Worm (Caenorhabditis elegans) whole organism, L3 larva: Measurements from ENCODE around the gene F37C4.6.

Experiments used
- R02D3.7 ChIP-seq: fragments of 150-350 bp; optimal IDR thresholded peaks from 2 replicates; lab custom pipeline; 2014; ENCODE audit warnings: missing biosample characterization, missing genetic modification characterization
- ZK546.5 ChIP-seq: sonication (generic microtip); optimal IDR thresholded peaks from 2 replicates; lab custom pipeline; 2017; ENCODE audit warnings: missing biosample characterization, missing genetic modification characterization
- aly-2 ChIP-seq: fragments of 150-350 bp; optimal IDR thresholded peaks from 2 replicates; lab custom pipeline; 2014; ENCODE audit warnings: missing biosample characterization, missing genetic modification characterization
- ceh-16 ChIP-seq: sonication (generic microtip); optimal IDR thresholded peaks from 2 replicates; lab custom pipeline; 2017; ENCODE audit warnings: missing biosample characterization, missing genetic modification characterization
- ceh-82 ChIP-seq: fragments of 150-350 bp; optimal IDR thresholded peaks from 2 replicates; lab custom pipeline; 2014; ENCODE audit warnings: missing biosample characterization, missing genetic modification characterization
- ceh-9 ChIP-seq: sonication (generic microtip); optimal IDR thresholded peaks from 2 replicates; lab custom pipeline; 2018; ENCODE audit warnings: missing biosample characterization, missing genetic modification characterization
- daf-12 ChIP-seq: fragments of 150-350 bp; optimal IDR thresholded peaks from 2 replicates; lab custom pipeline; 2014; ENCODE audit warnings: missing biosample characterization, missing genetic modification reagents, missing genetic modification characterization
- egl-27 ChIP-seq: sonication (generic microtip); optimal IDR thresholded peaks from 4 replicates; lab custom pipeline; 2017; ENCODE audit warnings: missing biosample characterization, missing genetic modification reagents, missing genetic modification characterization
- elt-1 ChIP-seq: fragments of 150-350 bp; optimal IDR thresholded peaks from 2 replicates; lab custom pipeline; 2014; ENCODE audit warnings: missing biosample characterization, missing genetic modification characterization
- elt-2 ChIP-seq: sonication (generic microtip); optimal IDR thresholded peaks from 2 replicates; lab custom pipeline; 2016; ENCODE audit warnings: missing genetic modification reagents, mild to moderate bottlenecking, missing genetic modification characterization, missing compliant biosample characterization
- eor-1 ChIP-seq, 2 experiments: fragments of 150-350 bp; optimal IDR thresholded peaks; 2 replicates each; lab custom pipeline; 2014 to 2018; ENCODE audit warnings: missing biosample characterization in 2 of 2, missing genetic modification characterization in 2 of 2
- fkh-10 ChIP-seq: sonication (generic microtip); optimal IDR thresholded peaks from 2 replicates; lab custom pipeline; 2017; ENCODE audit warnings: missing biosample characterization, missing genetic modification reagents, missing genetic modification characterization
- fkh-2 ChIP-seq: fragments of 150-350 bp; optimal IDR thresholded peaks from 2 replicates; lab custom pipeline; 2014; ENCODE audit warnings: missing biosample characterization, missing genetic modification reagents, missing genetic modification characterization
- fos-1 ChIP-seq: fragments of 150-350 bp; optimal IDR thresholded peaks from 2 replicates; lab custom pipeline; 2014; ENCODE audit warnings: missing biosample characterization, missing genetic modification characterization
- hmg-11 ChIP-seq: sonication (generic microtip); optimal IDR thresholded peaks from 2 replicates; lab custom pipeline; 2016; ENCODE audit warnings: missing genetic modification characterization, missing compliant biosample characterization
- jun-1 ChIP-seq: fragments of 150-350 bp; optimal IDR thresholded peaks from 2 replicates; lab custom pipeline; 2014; ENCODE audit warnings: missing biosample characterization, missing genetic modification reagents, missing genetic modification characterization
- lin-15B ChIP-seq: fragments of 150-350 bp; optimal IDR thresholded peaks from 2 replicates; lab custom pipeline; 2014; ENCODE audit warnings: missing biosample characterization, missing genetic modification characterization
- lin-39 ChIP-seq: fragments of 150-350 bp; optimal IDR thresholded peaks from 2 replicates; lab custom pipeline; 2018; ENCODE audit warnings: missing biosample characterization, missing genetic modification reagents, missing genetic modification characterization
- lsy-12 ChIP-seq: sonication (generic microtip); optimal IDR thresholded peaks from 2 replicates; lab custom pipeline; 2016; ENCODE audit warnings: mild to moderate bottlenecking, missing genetic modification characterization, missing compliant biosample characterization
- mdl-1 ChIP-seq: fragments of 150-350 bp; optimal IDR thresholded peaks from 2 replicates; lab custom pipeline; 2014; ENCODE audit warnings: missing biosample characterization, missing genetic modification characterization
- nhr-11 ChIP-seq: fragments of 150-350 bp; optimal IDR thresholded peaks from 2 replicates; lab custom pipeline; 2014; ENCODE audit warnings: missing biosample characterization, missing genetic modification characterization
- nhr-23 ChIP-seq: fragments of 150-350 bp; optimal IDR thresholded peaks from 2 replicates; lab custom pipeline; 2014; ENCODE audit warnings: missing biosample characterization, missing genetic modification reagents, missing genetic modification characterization
- nhr-25 ChIP-seq: sonication (generic microtip); optimal IDR thresholded peaks from 2 replicates; lab custom pipeline; 2017; ENCODE audit warnings: missing biosample characterization, missing genetic modification characterization
- nhr-28 ChIP-seq: fragments of 150-350 bp; optimal IDR thresholded peaks from 2 replicates; lab custom pipeline; 2014; ENCODE audit warnings: missing biosample characterization, missing genetic modification characterization
- nhr-43 ChIP-seq: sonication (generic microtip); optimal IDR thresholded peaks from 2 replicates; lab custom pipeline; 2016; ENCODE audit warnings: mild to moderate bottlenecking, missing genetic modification characterization, missing compliant biosample characterization; ENCODE audit not compliant: poor library complexity, severe bottlenecking
- nhr-67 ChIP-seq: fragments of 150-350 bp; optimal IDR thresholded peaks from 2 replicates; lab custom pipeline; 2014; ENCODE audit warnings: missing biosample characterization, missing genetic modification characterization
- nhr-76 ChIP-seq: fragments of 150-350 bp; sonication (generic microtip); optimal IDR thresholded peaks from 5 replicates; lab custom pipeline; 2014; ENCODE audit warnings: missing biosample characterization, missing genetic modification characterization
- nhr-77 ChIP-seq: fragments of 150-350 bp; optimal IDR thresholded peaks from 2 replicates; lab custom pipeline; 2014; ENCODE audit warnings: missing biosample characterization, missing genetic modification characterization
- pha-4 ChIP-seq: fragments of 150-350 bp; optimal IDR thresholded peaks from 2 replicates; lab custom pipeline; 2014; ENCODE audit warnings: missing biosample characterization, missing genetic modification reagents, missing genetic modification characterization
- pqm-1 ChIP-seq: fragments of 150-350 bp; optimal IDR thresholded peaks from 2 replicates; lab custom pipeline; 2017; ENCODE audit warnings: missing biosample characterization, missing genetic modification characterization, inconsistent platforms
- sea-2 ChIP-seq: fragments of 150-350 bp; sonication (generic microtip); optimal IDR thresholded peaks from 4 replicates; lab custom pipeline; 2014; ENCODE audit warnings: missing biosample characterization, missing genetic modification reagents, missing genetic modification characterization
- skn-1 ChIP-seq: fragments of 150-350 bp; optimal IDR thresholded peaks from 2 replicates; lab custom pipeline; 2014; ENCODE audit warnings: missing biosample characterization, missing genetic modification characterization
- snpc-4 ChIP-seq: fragments of 150-350 bp; optimal IDR thresholded peaks from 2 replicates; lab custom pipeline; 2014; ENCODE audit warnings: missing biosample characterization, missing genetic modification characterization
- tbx-2 ChIP-seq: sonication (generic microtip); optimal IDR thresholded peaks from 2 replicates; lab custom pipeline; 2016; ENCODE audit warnings: mild to moderate bottlenecking, missing genetic modification characterization, missing compliant biosample characterization
- unc-39 ChIP-seq: sonication (generic microtip); optimal IDR thresholded peaks from 4 replicates; lab custom pipeline; 2017; ENCODE audit warnings: missing biosample characterization, missing genetic modification characterization
- unc-62 ChIP-seq: fragments of 150-350 bp; sonication (generic microtip); optimal IDR thresholded peaks from 4 replicates; lab custom pipeline; 2014; ENCODE audit warnings: missing biosample characterization, missing genetic modification reagents, missing genetic modification characterization
- zag-1 ChIP-seq: fragments of 150-350 bp; optimal IDR thresholded peaks from 2 replicates; lab custom pipeline; 2014; ENCODE audit warnings: missing biosample characterization, missing genetic modification characterization
- ztf-11 ChIP-seq: fragments of 150-350 bp; optimal IDR thresholded peaks from 2 replicates; lab custom pipeline; 2014; ENCODE audit warnings: missing biosample characterization, missing genetic modification characterization

Gene F37C4.6

ce11 chrIV:3907506-3908188 lies 29.5 kb upstream of the F37C4.6 start, which contains the start of the genes F56D6.22 and F56D6.12:
TSS of gene F56D6.22 (minus strand) at chrIV:3907606.
TSS of gene F56D6.12 (plus strand) at chrIV:3908138.
- TF ChIP-seq fkh-10 (GFP tag; lab: Kevin White, UChicago) (no peak), elt-2 (no peak), skn-1 (tag; lab: Kevin White, UChicago) (no peak), snpc-4 (tag; lab: Kevin White, UChicago) (no peak), nhr-77 (tag; lab: Kevin White, UChicago) (no peak), zag-1 (tag; lab: Kevin White, UChicago) (no peak), ztf-11 (no peak), fos-1 (tag; lab: Kevin White, UChicago) (no peak), nhr-76 (tag; lab: Kevin White, UChicago) (no peak), nhr-23 (tag; lab: Kevin White, UChicago) (no peak), eor-1 (tag; optimal IDR thresholded peaks at IDR 0.05; lab: Kevin White, UChicago) (no peak), unc-39 (tag; lab: Kevin White, UChicago) (no peak), nhr-11 (no peak), hmg-11 (tag; lab: Kevin White, UChicago) (no peak), ceh-9 (tag; lab: Kevin White, UChicago) (no peak), tbx-2 (tag; lab: Kevin White, UChicago) (no peak), egl-27 (tag; lab: Kevin White, UChicago) (no peak), fkh-2 (no peak), R02D3.7 (tag; lab: Kevin White, UChicago) (no peak)
- TF ChIP-seq, all 47 proteins: peak for 0

- TF ChIP-seq ztf-11, result no peak
- TF ChIP-seq lsy-12, result no peak
- TF ChIP-seq ceh-16, result no peak
- TF ChIP-seq nhr-43, result no peak
- no peak for TF ChIP-seq aly-2
- TF ChIP-seq lin-15B (tag; lab: Kevin White, UChicago), result no peak
- no peak for TF ChIP-seq mdl-1 (tag; lab: Kevin White, UChicago)
- no peak for TF ChIP-seq eor-1 (tag; optimal IDR thresholded peaks at IDR 0.05; lab: Kevin White, UChicago)
- no peak for TF ChIP-seq sea-2 (GFP tag; lab: Kevin White, UChicago)
- TF ChIP-seq fkh-2, result no peak
- TF ChIP-seq pha-4 (tag; lab: Kevin White, UChicago), result no peak
- TF ChIP-seq zag-1 (tag; lab: Kevin White, UChicago), result no peak
- TF ChIP-seq tbx-2 (tag; lab: Kevin White, UChicago), result no peak
- no peak for TF ChIP-seq lin-39
- TF ChIP-seq nhr-28 (tag; lab: Kevin White, UChicago), result no peak
- no peak for TF ChIP-seq nhr-25 (tag; lab: Kevin White, UChicago)
- no peak for TF ChIP-seq pqm-1 (tag; lab: Kevin White, UChicago)
- TF ChIP-seq nhr-77 (tag; lab: Kevin White, UChicago), result no peak
- TF ChIP-seq egl-27 (tag; lab: Kevin White, UChicago), result no peak
- TF ChIP-seq unc-62, result no peak
- TF ChIP-seq, all 47 proteins: peak for 0
Observed at ce11 chrIV:3906393-3906792, 28.3 kb upstream of the F37C4.6 start, which contains the start of gene F56D6.11. TSS of gene F56D6.11 (minus strand) at chrIV:3906493.

- TF ChIP-seq hmg-11 (tag; lab: Kevin White, UChicago) (no peak), snpc-4 (tag; lab: Kevin White, UChicago) (no peak), elt-1 (tag; lab: Kevin White, UChicago) (no peak), elt-2 (no peak), ceh-82 (tag; lab: Kevin White, UChicago) (no peak), fkh-10 (GFP tag; lab: Kevin White, UChicago) (no peak), R02D3.7 (tag; lab: Kevin White, UChicago) (no peak), nhr-43 (no peak), pqm-1 (tag; lab: Kevin White, UChicago) (no peak), ZK546.5 (tag; lab: Kevin White, UChicago) (no peak), daf-12 (tag; lab: Kevin White, UChicago) (no peak), pha-4 (tag; lab: Kevin White, UChicago) (no peak), jun-1 (tag; lab: Kevin White, UChicago) (no peak), nhr-67 (no peak), nhr-28 (tag; lab: Kevin White, UChicago) (no peak), nhr-25 (tag; lab: Kevin White, UChicago) (no peak), sea-2 (GFP tag; lab: Kevin White, UChicago) (no peak)
Observed at ce11 chrIV:3904620-3905019, 26.5 kb upstream of the F37C4.6 start, which contains the start of gene F56D6.21. TSS of gene F56D6.21 (plus strand) at chrIV:3904920.
